Worm (Caenorhabditis elegans): ENCODE results near the gene C09B8.8.

ce11 chrX:6002479-6002878, 12.8 kb upstream of the C09B8.8 start:
- TF ChIP-seq unc-62 (GFP tag; optimal IDR thresholded peaks at IDR 0.05 in 1 of 2) (peak in 1 of 2 experiments; percentile 91), unc-62 (tag; optimal IDR thresholded peaks at IDR 0.05) (no peak), aly-2 (tag; optimal IDR thresholded peaks at IDR 0.05) (no peak), pha-4 (GFP tag; IDR thresholded peaks at IDR 0.05) (no peak), pha-4 (tag; optimal IDR thresholded peaks at IDR 0.05) (no peak)

All from whole organism, L4 larva.